Worm (Caenorhabditis elegans): ENCODE results near the gene ceh-39.

- no peak for TF ChIP-seq jun-1 (tag; optimal IDR thresholded peaks at IDR 0.05)
- TF ChIP-seq unc-62 (GFP tag; optimal IDR thresholded peaks at IDR 0.05 in 1 of 2) = no peak
- no peak for TF ChIP-seq unc-62 (tag; optimal IDR thresholded peaks at IDR 0.05)
- no peak for TF ChIP-seq nhr-11 (tag; optimal IDR thresholded peaks at IDR 0.05)
- TF ChIP-seq ztf-11 (tag; optimal IDR thresholded peaks at IDR 0.05) = no peak
- TF ChIP-seq nhr-6 (tag; optimal IDR thresholded peaks at IDR 0.05) = no peak
- TF ChIP-seq nhr-28 (tag; optimal IDR thresholded peaks at IDR 0.05) = no peak
- no peak for TF ChIP-seq mep-1 (tag; optimal IDR thresholded peaks at IDR 0.05)
- TF ChIP-seq ama-1 (optimal IDR thresholded peaks at IDR 0.05) = no peak
- TF ChIP-seq Y5F2A.4 (GFP tag; optimal IDR thresholded peaks at IDR 0.05) = no peak
- TF ChIP-seq nhr-10 (tag; optimal IDR thresholded peaks at IDR 0.05) = no peak
- TF ChIP-seq unc-130 (GFP tag; optimal IDR thresholded peaks at IDR 0.05) = no peak
- no peak for TF ChIP-seq aly-2 (tag; optimal IDR thresholded peaks at IDR 0.05)
- TF ChIP-seq mdl-1 (tag; optimal IDR thresholded peaks at IDR 0.05) = no peak
Measured at ce11 chrX:1897243-1897642, 41.3 kb upstream of the ceh-39 start, which contains the start of gene B0294.1.
